Worm (Caenorhabditis elegans) whole organism, dauer: Measurements from ENCODE around the gene mbk-2.

Experiments
- unc-62 ChIP-seq: sonication (generic microtip); optimal IDR thresholded peaks from 2 replicates; lab custom pipeline; 2017; ENCODE audit warnings: missing biosample characterization, missing genetic modification reagents, missing genetic modification characterization

The mbk-2 gene

ce11 chrIV:12990638-12991037 is 18.3 kb upstream of the mbk-2 start:
- TF ChIP-seq unc-62 (GFP tag; lab: Kevin White, UChicago) = no peak

ce11 chrIV:12991629-12992028 is 17.3 kb upstream of the mbk-2 start, which contains the start of gene K10D11.5:
Gene K10D11.5, minus strand, starts transcription at chrIV:12991843.
- no peak for TF ChIP-seq unc-62 (GFP tag; lab: Kevin White, UChicago)

DNA sequence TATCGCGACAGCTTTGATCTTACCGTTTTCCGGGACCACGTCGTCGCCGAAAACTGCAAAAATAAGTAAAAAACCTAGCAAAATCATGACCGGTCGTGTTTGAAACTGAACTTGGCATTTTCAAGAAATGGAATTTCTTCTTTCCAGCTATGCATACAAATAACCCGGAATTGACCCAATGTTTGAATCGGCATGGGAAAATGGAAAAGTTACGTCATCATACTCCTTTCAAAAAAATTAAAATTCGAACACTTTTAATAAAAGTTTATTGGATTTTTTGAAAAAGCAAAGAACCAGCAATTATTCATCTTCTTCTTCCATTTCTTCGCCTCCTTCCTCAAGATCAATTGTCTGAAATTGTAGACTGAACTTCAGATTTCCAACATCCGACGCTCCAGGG is 14.6 kb upstream of the mbk-2 start, which contains the start of gene K10D11.4:
Gene K10D11.4 (minus strand): TSS at position 101 of the 400 bp plus-strand sequence.
- TF ChIP-seq unc-62 (GFP tag; lab: Kevin White, UChicago) = no peak

- TF ChIP-seq unc-62 (GFP tag; lab: Kevin White, UChicago) = no peak
Measured at ce11 chrIV:12995886-12996285, 13.1 kb upstream of the mbk-2 start, which contains the start of gene K10D11.7. Gene K10D11.7, minus strand, starts transcription at chrIV:12995986.

- TF ChIP-seq unc-62 (GFP tag; lab: Kevin White, UChicago) = no peak
Measured at ce11 chrIV:12997560-12997959, 11.4 kb upstream of the mbk-2 start.

- TF ChIP-seq unc-62 (GFP tag; lab: Kevin White, UChicago) = no peak
Measured at ce11 chrIV:12999087-12999486, 9.9 kb upstream of the mbk-2 start.

DNA sequence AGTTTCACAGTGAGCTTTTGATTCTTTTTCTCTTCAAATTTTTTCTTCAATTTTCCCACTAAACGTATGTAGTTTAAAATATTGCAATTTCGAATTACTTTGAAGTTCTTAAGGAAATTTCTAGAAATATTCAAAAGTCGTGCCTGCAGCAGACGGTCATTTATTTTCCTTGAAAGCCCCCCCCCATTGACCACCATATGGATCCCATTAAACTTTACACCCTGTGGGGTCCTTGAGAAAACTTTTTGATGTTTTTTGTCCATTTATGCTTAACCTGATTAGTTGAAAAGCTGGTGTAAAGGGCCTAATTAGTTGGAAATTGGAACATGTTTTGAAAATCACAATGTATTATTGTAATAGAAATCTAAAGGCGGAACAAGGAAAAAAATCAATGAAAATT is 549 bp downstream of the mbk-2 start:
- TF ChIP-seq unc-62 (GFP tag; lab: Kevin White, UChicago) = no peak

ce11 chrIV:13013231-13013630 is 4.3 kb downstream of the mbk-2 start:
- TF ChIP-seq unc-62 (GFP tag; lab: Kevin White, UChicago) = no peak

DNA sequence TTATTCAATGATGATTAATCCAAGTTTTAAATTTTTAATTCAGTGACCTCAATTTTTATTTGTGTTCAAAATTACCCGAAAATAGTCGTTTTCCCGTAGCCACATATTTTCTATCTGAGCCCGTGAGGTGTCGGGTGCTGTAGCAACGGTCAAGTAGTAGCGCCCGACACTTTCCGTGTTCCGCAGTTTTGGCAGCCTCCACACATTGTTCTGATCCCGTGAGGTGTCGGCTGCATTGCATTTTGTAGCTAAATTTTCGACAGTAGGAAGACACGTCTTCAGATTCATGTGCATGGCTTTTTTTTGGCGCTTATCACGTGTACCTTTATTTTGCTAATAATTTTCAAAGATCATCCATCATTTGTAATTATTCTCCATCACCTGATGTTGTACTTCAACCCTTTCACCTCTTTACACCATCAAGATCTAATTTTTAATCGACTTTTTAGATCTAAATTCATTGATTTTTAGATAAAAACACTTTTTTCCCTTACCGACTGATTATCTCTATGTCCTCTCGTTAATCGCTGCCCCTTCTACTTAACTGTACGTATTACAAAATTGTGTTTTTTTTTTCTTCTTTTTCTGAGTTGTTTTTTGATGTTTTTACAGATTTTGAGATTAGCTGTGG is 4.9 kb downstream of the mbk-2 start:
- TF ChIP-seq unc-62 (GFP tag; lab: Kevin White, UChicago) = no peak

- TF ChIP-seq unc-62 (GFP tag; lab: Kevin White, UChicago) = no peak
Measured at ce11 chrIV:13015801-13016404, 6.9 kb downstream of the mbk-2 start.

- no peak for TF ChIP-seq unc-62 (GFP tag; lab: Kevin White, UChicago)
Measured at ce11 chrIV:13016820-13017219, 7.9 kb downstream of the mbk-2 start.

DNA sequence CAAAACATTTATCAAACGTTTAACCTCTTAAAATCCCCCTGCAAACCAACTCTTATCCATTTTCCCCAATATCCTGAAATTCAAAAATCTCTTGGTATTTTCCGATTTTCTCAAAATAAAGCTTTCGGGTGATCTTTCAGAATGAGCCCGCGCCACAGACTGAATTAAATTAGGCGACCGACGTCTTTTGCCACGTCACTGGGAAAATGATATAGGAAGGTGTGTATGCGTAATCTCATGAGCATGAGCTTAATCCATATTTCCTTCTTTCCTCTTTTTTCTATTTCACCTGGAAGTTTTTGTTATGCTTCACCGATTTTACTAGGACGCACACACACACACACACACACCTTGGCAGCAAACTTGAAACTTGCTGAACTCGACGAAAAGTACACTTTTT is 12.0 kb downstream of the mbk-2 start:
- no peak for TF ChIP-seq unc-62 (GFP tag; lab: Kevin White, UChicago)

DNA sequence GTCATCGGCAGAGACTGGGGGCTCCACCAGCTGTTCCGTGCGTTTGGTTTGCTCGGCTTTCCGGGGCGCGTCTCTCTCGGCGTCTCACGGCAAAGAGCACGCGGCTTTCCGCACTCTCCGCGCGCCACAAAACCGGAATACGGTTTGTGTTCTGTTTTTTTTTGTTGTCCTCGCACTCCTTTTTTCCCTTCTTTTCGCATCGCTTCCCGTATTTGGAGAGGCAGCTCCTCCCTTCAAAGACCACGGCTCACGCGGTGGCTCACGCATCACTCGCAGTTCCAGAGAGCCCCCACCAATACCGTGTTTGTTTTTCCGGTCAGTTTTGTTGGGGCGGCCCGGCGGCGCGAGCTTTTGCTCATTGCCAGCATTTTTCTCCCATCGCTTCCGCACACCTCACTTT is 13.9 kb downstream of the mbk-2 start:
- no peak for TF ChIP-seq unc-62 (GFP tag; lab: Kevin White, UChicago)

ce11 chrIV:13025853-13026343 is 16.9 kb downstream of the mbk-2 start:
- no peak for TF ChIP-seq unc-62 (GFP tag; lab: Kevin White, UChicago)

DNA sequence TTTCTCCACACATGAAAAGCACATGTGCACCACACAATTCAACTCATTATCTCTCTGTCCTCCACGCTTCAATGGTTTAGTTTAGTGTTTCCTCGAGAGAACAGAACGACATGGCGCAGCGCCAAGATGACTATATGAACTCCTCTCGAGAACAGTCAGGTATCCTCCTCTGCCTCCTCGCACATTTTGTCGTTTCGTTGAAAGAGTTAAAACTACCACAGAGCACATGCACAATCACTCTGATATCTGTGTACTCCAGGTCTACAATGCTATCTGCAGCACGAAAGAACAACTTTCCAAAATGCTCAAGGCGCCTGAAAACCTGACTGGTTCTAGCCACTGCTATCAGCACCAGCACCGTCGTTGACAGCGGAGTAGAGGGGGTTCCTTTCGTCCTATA is 17.8 kb downstream of the mbk-2 start:
- no peak for TF ChIP-seq unc-62 (GFP tag; lab: Kevin White, UChicago)

- no peak for TF ChIP-seq unc-62 (GFP tag; lab: Kevin White, UChicago)
Measured at ce11 chrIV:13027801-13028641, 19.1 kb downstream of the mbk-2 start.
